Worm (Caenorhabditis elegans): ENCODE results near the gene ufbp-1.
A peak's percentile ranks its signal among the peaks of the same experiment; 100 is the strongest.

The ufbp-1 gene

DNA sequence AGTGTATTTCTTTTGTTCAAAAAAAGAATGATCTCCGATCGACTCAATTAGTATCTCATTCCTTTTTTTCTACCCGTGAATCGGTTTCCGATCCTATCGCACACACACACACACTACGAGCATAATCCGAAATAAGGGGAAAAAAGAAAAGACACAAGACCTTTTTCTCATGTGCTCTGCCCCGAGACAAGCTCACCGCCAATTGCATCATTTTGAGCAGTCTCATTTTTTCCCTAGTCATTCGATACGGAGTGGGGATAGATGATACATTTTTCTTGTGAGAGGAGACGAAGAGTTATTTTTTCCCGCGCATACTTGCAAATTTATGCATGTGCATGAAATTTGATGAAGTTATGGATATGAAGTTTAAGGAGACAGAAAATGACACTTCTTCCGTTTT lies 51.1 kb downstream of the ufbp-1 start (continued):
- TF ChIP-seq zip-4 (GFP tag; optimal IDR thresholded peaks at IDR 0.05): no peak
- TF ChIP-seq ama-1 (optimal IDR thresholded peaks at IDR 0.05): no peak
- peak; percentile 62 for TF ChIP-seq unc-86 (tag; optimal IDR thresholded peaks at IDR 0.05)
- TF ChIP-seq snpc-4 (tag; optimal IDR thresholded peaks at IDR 0.05): no peak
- no peak for TF ChIP-seq pag-3 (tag; optimal IDR thresholded peaks at IDR 0.05; ENCODE audit: borderline replicate concordance, insufficient read depth)
- TF ChIP-seq nhr-237 (tag; optimal IDR thresholded peaks at IDR 0.05): no peak
- TF ChIP-seq nhr-47 (tag; optimal IDR thresholded peaks at IDR 0.05): peak; percentile 42
- TF ChIP-seq ets-5 (GFP tag; IDR thresholded peaks at IDR 0.05): no peak
- no peak for TF ChIP-seq vab-15 (tag; optimal IDR thresholded peaks at IDR 0.05)
- TF ChIP-seq irx-1 (tag; optimal IDR thresholded peaks at IDR 0.05): no peak
- no peak for TF ChIP-seq mdl-1 (tag; optimal IDR thresholded peaks at IDR 0.05)
- TF ChIP-seq egl-27 (tag; optimal IDR thresholded peaks at IDR 0.05): no peak
- no peak for TF ChIP-seq mef-2 (tag; optimal IDR thresholded peaks at IDR 0.05)
- peak; percentile 15 to 54 for TF ChIP-seq lsy-2 (tag; optimal IDR thresholded peaks at IDR 0.05)

DNA sequence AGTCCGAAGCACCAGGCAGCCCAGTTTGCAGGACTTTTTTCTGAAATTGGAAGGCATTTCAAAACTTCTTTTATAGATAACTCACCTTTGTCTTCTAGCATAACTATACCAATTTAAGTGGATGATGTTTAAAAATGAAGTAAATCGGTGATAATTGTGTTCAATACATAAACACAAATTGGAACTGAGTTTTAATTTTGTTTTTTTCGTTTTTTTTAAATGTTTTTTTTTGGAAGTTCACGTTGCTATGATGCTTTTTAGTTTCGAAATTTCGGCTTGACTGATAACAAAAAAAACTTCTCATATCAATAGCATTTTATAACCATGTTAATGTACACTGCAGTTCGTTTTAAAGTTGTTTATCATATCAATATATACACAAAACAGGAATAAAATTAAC lies 53.9 kb downstream of the ufbp-1 start, which contains the start of gene ZK353.4:
TSS of gene ZK353.4 (minus strand) at position 101 of the 400 bp plus-strand sequence.
- no peak for TF ChIP-seq unc-130 (tag; optimal IDR thresholded peaks at IDR 0.05)
- TF ChIP-seq unc-86 (tag; optimal IDR thresholded peaks at IDR 0.05): no peak
- no peak for TF ChIP-seq vab-15 (tag; optimal IDR thresholded peaks at IDR 0.05)
- TF ChIP-seq elt-2 (tag; optimal IDR thresholded peaks at IDR 0.05): no peak
- no peak for TF ChIP-seq nhr-71 (tag; optimal IDR thresholded peaks at IDR 0.05)
- no peak for TF ChIP-seq nhr-28 (tag; optimal IDR thresholded peaks at IDR 0.05)
- TF ChIP-seq nhr-19 (GFP tag; conservative IDR thresholded peaks at IDR 0.05): no peak
- TF ChIP-seq skn-1 (tag; optimal IDR thresholded peaks at IDR 0.05): no peak
- no peak for TF ChIP-seq swsn-7 (tag; optimal IDR thresholded peaks at IDR 0.05)
- TF ChIP-seq fkh-10 (GFP tag; optimal IDR thresholded peaks at IDR 0.05): no peak
- TF ChIP-seq unc-30 (tag; optimal IDR thresholded peaks at IDR 0.05): no peak
- no peak for TF ChIP-seq nhr-90 (tag; optimal IDR thresholded peaks at IDR 0.05; ENCODE audit: poor library complexity)
- no peak for TF ChIP-seq lsy-2 (tag; optimal IDR thresholded peaks at IDR 0.05)
- no peak for TF ChIP-seq ztf-11 (tag; optimal IDR thresholded peaks at IDR 0.05)
- TF ChIP-seq ceh-8 (GFP tag; optimal IDR thresholded peaks at IDR 0.05): no peak
- no peak for TF ChIP-seq mef-2 (tag; optimal IDR thresholded peaks at IDR 0.05)
- no peak for TF ChIP-seq F16B12.6 (tag; optimal IDR thresholded peaks at IDR 0.05)
- no peak for TF ChIP-seq aha-1 (tag; optimal IDR thresholded peaks at IDR 0.05)
